Fruit fly (Drosophila melanogaster) whole organism, adult: ENCODE data around the gene CG42821.

Experiments
- CG11617 ChIP-seq: fragments of 200-800 bp; sonication (Bioruptor generic); optimal IDR thresholded peaks from 2 replicates; lab custom pipeline; 2017; ENCODE audit warnings: mild to moderate bottlenecking, missing biosample characterization, missing genetic modification reagents, missing genetic modification characterization
- CG12768 ChIP-seq: fragments of 200-800 bp; sonication (Bioruptor generic); optimal IDR thresholded peaks from 2 replicates; lab custom pipeline; 2017; ENCODE audit warnings: missing biosample characterization, missing genetic modification characterization, mild to moderate bottlenecking, moderate library complexity, missing genetic modification reagents
- CG14711 ChIP-seq: fragments of 200-800 bp; sonication (Bioruptor generic); optimal IDR thresholded peaks from 2 replicates; lab custom pipeline; 2018; ENCODE audit warnings: missing biosample characterization, mild to moderate bottlenecking, missing genetic modification characterization, moderate library complexity
- CG1620 ChIP-seq: fragments of 200-800 bp; sonication (Bioruptor generic); optimal IDR thresholded peaks from 2 replicates; lab custom pipeline; 2016; ENCODE audit warnings: missing biosample characterization, missing genetic modification characterization
- CG33017 ChIP-seq: fragments of 200-800 bp; sonication (Bioruptor generic); optimal IDR thresholded peaks from 2 replicates; lab custom pipeline; 2018; ENCODE audit warnings: missing biosample characterization, mild to moderate bottlenecking, missing genetic modification characterization, moderate library complexity
- CG5204 ChIP-seq: fragments of 200-800 bp; sonication (Bioruptor generic); optimal IDR thresholded peaks from 2 replicates; lab custom pipeline; 2016; ENCODE audit warnings: missing biosample characterization, missing genetic modification characterization
- CG7045 ChIP-seq: fragments of 200-800 bp; sonication (Bioruptor generic); optimal IDR thresholded peaks from 2 replicates; lab custom pipeline; 2017; ENCODE audit warnings: missing biosample characterization, mild to moderate bottlenecking, missing genetic modification characterization
- CG7101 ChIP-seq: fragments of 200-800 bp; sonication (Bioruptor generic); optimal IDR thresholded peaks from 2 replicates; lab custom pipeline; 2018; ENCODE audit warnings: missing biosample characterization, mild to moderate bottlenecking, missing genetic modification characterization, moderate library complexity
- Clk ChIP-seq: fragments of 200-800 bp; sonication (Bioruptor generic); optimal IDR thresholded peaks from 2 replicates; lab custom pipeline; 2017; ENCODE audit warnings: missing biosample characterization, missing genetic modification characterization
- Crg-1 ChIP-seq: fragments of 200-800 bp; sonication (Bioruptor generic); optimal IDR thresholded peaks from 2 replicates; lab custom pipeline; 2016; ENCODE audit warnings: missing biosample characterization, missing genetic modification characterization
- Hr96 ChIP-seq: fragments of 200-800 bp; sonication (Bioruptor generic); optimal IDR thresholded peaks from 2 replicates; lab custom pipeline; 2016; ENCODE audit warnings: missing biosample characterization, missing genetic modification characterization
- Mnt ChIP-seq: fragments of 200-800 bp; sonication (Bioruptor generic); optimal IDR thresholded peaks from 2 replicates; lab custom pipeline; 2016; ENCODE audit warnings: missing biosample characterization, mild to moderate bottlenecking, missing genetic modification characterization
- bab1 ChIP-seq: fragments of 200-800 bp; sonication (Bioruptor generic); optimal IDR thresholded peaks from 3 replicates; lab custom pipeline; 2019; ENCODE audit warnings: missing biosample characterization, mild to moderate bottlenecking, missing genetic modification characterization, moderate library complexity
- cic ChIP-seq: fragments of 200-800 bp; sonication (Bioruptor generic); optimal IDR thresholded peaks from 2 replicates; lab custom pipeline; 2017; ENCODE audit warnings: missing biosample characterization, mild to moderate bottlenecking, missing genetic modification characterization, moderate library complexity
- cnc ChIP-seq, 2 experiments: fragments of >200 bp; optimal IDR thresholded peaks; 2 replicates each; lab custom pipeline; 2017
- kay ChIP-seq: fragments of 200-800 bp; sonication (Bioruptor generic); peaks from one replicate; lab custom pipeline; 2016; ENCODE audit warnings: missing biosample characterization, missing genetic modification characterization, borderline replicate concordance
- ovo ChIP-seq: fragments of 200-800 bp; sonication (Bioruptor generic); optimal IDR thresholded peaks from 2 replicates; lab custom pipeline; 2016; ENCODE audit warnings: missing biosample characterization, missing genetic modification characterization
- pad ChIP-seq: fragments of 200-800 bp; sonication (Bioruptor generic); optimal IDR thresholded peaks from 3 replicates; lab custom pipeline; 2017; ENCODE audit warnings: missing biosample characterization, missing genetic modification characterization, mild to moderate bottlenecking, moderate library complexity, missing genetic modification reagents
- tj ChIP-seq: fragments of 200-800 bp; sonication (Bioruptor generic); optimal IDR thresholded peaks from 3 replicates; lab custom pipeline; 2017; ENCODE audit warnings: missing biosample characterization, mild to moderate bottlenecking, missing genetic modification characterization, moderate library complexity
- toe ChIP-seq: fragments of 200-800 bp; sonication (Bioruptor generic); optimal IDR thresholded peaks from 2 replicates; lab custom pipeline; 2016; ENCODE audit warnings: missing biosample characterization, missing genetic modification characterization

CG42821 gene

DNA sequence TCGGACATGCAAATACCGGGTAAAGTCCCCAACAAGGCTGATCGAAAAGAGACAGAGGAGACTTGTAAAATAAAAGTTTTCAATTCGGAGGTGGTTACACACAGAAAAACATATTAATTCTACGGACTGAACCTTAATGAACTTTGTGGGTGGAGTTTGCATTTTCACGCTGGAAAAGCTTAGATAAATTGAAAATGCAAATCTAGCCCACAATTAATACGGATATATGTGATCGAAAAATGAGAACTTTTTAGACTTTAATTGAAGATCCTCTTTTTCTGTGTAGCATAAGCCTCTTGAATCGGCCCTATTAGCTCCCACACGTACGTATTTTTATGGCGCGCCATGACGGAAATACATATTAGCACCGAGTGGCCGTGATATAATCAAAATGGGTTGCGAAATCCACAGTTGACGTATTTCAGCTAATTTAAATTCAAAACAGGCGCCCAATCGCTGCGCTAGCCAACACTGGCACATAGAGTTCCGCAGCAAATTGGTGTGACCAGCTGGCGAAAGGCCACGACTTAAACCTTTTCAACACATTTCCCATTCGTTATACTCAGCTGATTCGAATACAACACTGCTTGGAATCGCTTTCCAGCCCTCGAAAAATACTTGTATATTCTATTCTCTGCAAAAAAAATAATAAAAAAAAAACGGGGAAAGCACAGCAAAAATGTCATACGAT lies 27.4 kb upstream of the CG42821 start:
- TF ChIP-seq CG5204 (peak; percentile 68), Hr96 (GFP tag; lab: Kevin White, UChicago) (peak; percentile 74), CG33017 (tag; lab: Kevin White, UChicago) (peak; percentile 55), CG7045 (GFP tag; lab: Kevin White, UChicago) (peak; percentile 65), bab1 (GFP tag; lab: Kevin White, UChicago) (peak; percentile 83), CG12768 (peak; percentile 23), cic (peak; percentile 56), tj (GFP tag; lab: Kevin White, UChicago) (peak; percentile 68), CG14711 (peak; percentile 74), CG1620 (GFP tag; lab: Kevin White, UChicago) (peak; percentile 84), CG7101 (tag; lab: Kevin White, UChicago) (peak; percentile 73), Clk (GFP tag; lab: Kevin White, UChicago) (no peak), pad (peak; percentile 60), CG11617 (GFP tag; lab: Kevin White, UChicago) (no peak), ovo (GFP tag; lab: Kevin White, UChicago) (peak; percentile 59), Crg-1 (peak; percentile 78), Mnt (peak; percentile 70), kay (GFP tag; lab: Kevin White, UChicago) (no peak), cnc (optimal IDR thresholded peaks at IDR 0.05; lab: Kevin White, UChicago) (no peak), toe (GFP tag; lab: Kevin White, UChicago) (peak; percentile 75)

DNA sequence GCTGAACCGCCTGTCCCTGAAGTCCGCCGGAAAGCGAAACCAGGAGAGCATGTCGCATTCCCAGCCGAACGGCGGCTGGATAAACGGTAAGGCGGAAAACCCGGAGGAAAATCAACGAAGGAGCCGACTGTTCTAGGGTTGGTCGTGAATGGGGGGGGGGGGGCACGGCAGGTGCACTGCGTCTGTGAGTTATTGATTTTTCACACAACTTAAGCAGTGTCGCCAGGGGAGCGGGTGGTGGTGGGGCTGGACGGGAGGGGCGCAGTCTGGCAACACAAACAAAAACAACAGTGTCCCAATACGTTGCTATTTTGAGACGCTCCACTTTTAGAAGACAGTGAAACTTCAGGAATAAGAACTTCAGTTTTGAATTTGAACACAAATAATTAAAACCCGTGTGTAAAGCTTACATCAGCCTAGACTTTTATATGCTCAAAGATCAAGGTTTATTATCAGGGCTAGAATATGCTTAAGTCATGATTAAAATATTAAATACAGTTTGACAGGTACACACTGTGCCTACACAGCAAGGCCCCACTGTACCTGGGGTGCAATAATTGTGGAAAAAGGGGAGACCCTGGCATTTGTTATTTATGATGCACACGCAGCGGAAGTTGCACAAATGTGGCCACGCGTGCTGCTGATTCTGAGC lies 26.6 kb upstream of the CG42821 start:
- no peak for TF ChIP-seq Crg-1
- TF ChIP-seq CG5204 = peak; percentile 36
- no peak for TF ChIP-seq ovo (GFP tag; lab: Kevin White, UChicago)
- peak; percentile 19 for TF ChIP-seq CG7045 (GFP tag; lab: Kevin White, UChicago)
- TF ChIP-seq CG14711 = peak; percentile 63
- peak; percentile 3 for TF ChIP-seq pad
- peak; percentile 54 for TF ChIP-seq toe (GFP tag; lab: Kevin White, UChicago)
- no peak for TF ChIP-seq CG11617 (GFP tag; lab: Kevin White, UChicago)
- TF ChIP-seq CG12768 = peak; percentile 60
- peak; percentile 55 for TF ChIP-seq CG33017 (tag; lab: Kevin White, UChicago)
- no peak for TF ChIP-seq Mnt
- peak; percentile 54 for TF ChIP-seq bab1 (GFP tag; lab: Kevin White, UChicago)
- TF ChIP-seq tj (GFP tag; lab: Kevin White, UChicago) = no peak
- TF ChIP-seq CG7101 (tag; lab: Kevin White, UChicago) = peak; percentile 60
- no peak for TF ChIP-seq cic
- no peak for TF ChIP-seq CG1620 (GFP tag; lab: Kevin White, UChicago)
- peak; percentile 12 for TF ChIP-seq kay (GFP tag; lab: Kevin White, UChicago)
- no peak for TF ChIP-seq cnc (optimal IDR thresholded peaks at IDR 0.05; lab: Kevin White, UChicago)
- TF ChIP-seq Hr96 (GFP tag; lab: Kevin White, UChicago) = peak; percentile 32
- peak; percentile 55 for TF ChIP-seq Clk (GFP tag; lab: Kevin White, UChicago)

DNA sequence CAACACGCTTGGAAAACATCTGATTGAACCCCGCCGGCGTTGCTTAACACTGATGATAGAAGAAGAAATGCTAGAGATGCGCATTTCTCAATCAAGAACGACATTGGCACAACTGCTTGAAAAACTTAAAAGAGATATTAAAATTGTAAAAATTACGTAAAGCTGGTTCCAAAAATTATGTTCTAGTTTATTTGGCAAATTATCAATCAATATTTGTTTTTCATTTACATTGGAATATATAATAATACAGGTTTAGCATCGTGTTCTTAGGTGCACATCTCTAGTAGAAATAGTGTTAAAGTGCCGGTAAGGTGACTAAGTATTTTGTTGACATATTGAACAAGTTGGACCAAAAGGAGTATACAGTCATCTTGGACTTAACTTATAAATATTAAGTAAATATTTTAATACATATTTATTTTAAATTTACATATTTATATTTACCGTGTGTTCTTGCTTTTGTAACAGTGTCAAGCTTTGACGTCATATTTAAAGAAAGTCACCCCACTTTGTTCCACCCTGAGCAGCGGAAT lies 21.5 kb upstream of the CG42821 start, which contains the start of the genes Brf and sds22:
Brf (minus strand) TSS at position 25 of the 533 bp plus-strand sequence.
sds22 (plus strand) TSS at position 282 of the 533 bp plus-strand sequence.
- TF ChIP-seq Clk (GFP tag; lab: Kevin White, UChicago) = peak; percentile 86
- TF ChIP-seq CG1620 (GFP tag; lab: Kevin White, UChicago) = peak; percentile 98
- TF ChIP-seq kay (GFP tag; lab: Kevin White, UChicago) = peak; percentile 99
- TF ChIP-seq toe (GFP tag; lab: Kevin White, UChicago) = peak; percentile 98
- peak; percentile 92 for TF ChIP-seq CG33017 (tag; lab: Kevin White, UChicago)
- TF ChIP-seq CG7045 (GFP tag; lab: Kevin White, UChicago) = peak; percentile 95
- TF ChIP-seq CG11617 (GFP tag; lab: Kevin White, UChicago) = peak; percentile 96
- peak; percentile 96 for TF ChIP-seq Crg-1
- TF ChIP-seq bab1 (GFP tag; lab: Kevin White, UChicago) = peak; percentile 95
- peak; percentile 96 for TF ChIP-seq CG12768
- TF ChIP-seq Mnt = peak; percentile 91
- TF ChIP-seq tj (GFP tag; lab: Kevin White, UChicago) = peak; percentile 85
- peak; percentile 95 for TF ChIP-seq ovo (GFP tag; lab: Kevin White, UChicago)
- TF ChIP-seq pad = peak; percentile 88
- TF ChIP-seq CG7101 (tag; lab: Kevin White, UChicago) = peak; percentile 97
- TF ChIP-seq cic = peak; percentile 26
- TF ChIP-seq Hr96 (GFP tag; lab: Kevin White, UChicago) = peak; percentile 93
- peak; percentile 91 for TF ChIP-seq CG14711
- TF ChIP-seq CG5204 = peak; percentile 97
- TF ChIP-seq cnc (optimal IDR thresholded peaks at IDR 0.05; lab: Kevin White, UChicago) = no peak

DNA sequence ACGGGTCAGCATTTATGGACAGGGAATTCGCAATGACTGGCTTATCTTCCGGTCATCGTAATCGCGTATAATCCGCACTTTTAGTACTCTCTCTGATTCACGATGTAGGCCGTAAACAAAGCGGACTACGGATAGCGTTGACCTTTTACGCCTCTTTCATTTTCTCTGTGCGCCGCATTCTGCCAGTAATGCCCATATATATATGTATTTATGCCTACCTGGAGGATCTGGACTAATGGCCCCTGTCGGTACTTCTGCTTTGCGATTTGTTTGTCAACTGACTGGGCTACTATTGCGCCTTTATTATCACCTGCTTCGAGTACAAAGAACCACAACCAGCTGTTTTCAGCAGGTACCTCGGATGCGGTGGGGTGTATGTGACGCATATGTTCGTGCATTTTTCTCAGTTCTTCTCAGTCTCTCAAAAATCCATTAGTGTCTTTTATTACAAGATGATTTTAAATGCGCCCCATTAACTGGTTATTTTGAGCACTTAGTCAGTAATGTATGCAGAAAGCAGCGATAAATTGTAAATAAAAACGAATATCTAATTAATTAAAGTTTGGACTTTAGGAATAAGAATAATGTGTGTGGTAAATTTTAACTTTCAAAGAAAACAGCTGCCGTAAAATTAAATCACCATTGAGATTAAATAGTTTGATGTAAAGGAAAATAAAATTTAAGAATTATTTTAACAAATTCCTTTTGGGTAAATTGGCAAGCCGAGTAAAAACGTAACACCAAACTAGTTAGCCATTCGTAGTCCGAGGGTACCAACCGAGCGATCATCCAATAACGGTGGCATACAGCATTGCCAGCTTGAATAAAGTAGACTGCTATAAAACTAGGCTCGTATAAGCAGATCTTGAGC lies 18.3 kb upstream of the CG42821 start, which contains the start of gene CREG:
CREG (minus strand) TSS at position 323 of the 871 bp plus-strand sequence.
- peak; percentile 50 for TF ChIP-seq CG5204
- TF ChIP-seq bab1 (GFP tag; lab: Kevin White, UChicago) = no peak
- no peak for TF ChIP-seq ovo (GFP tag; lab: Kevin White, UChicago)
- TF ChIP-seq Clk (GFP tag; lab: Kevin White, UChicago) = no peak
- peak; percentile 24 for TF ChIP-seq CG7045 (GFP tag; lab: Kevin White, UChicago)
- peak; percentile 26 for TF ChIP-seq pad
- TF ChIP-seq CG7101 (tag; lab: Kevin White, UChicago) = peak; percentile 1
- TF ChIP-seq CG1620 (GFP tag; lab: Kevin White, UChicago) = no peak
- peak; percentile 71 for TF ChIP-seq CG11617 (GFP tag; lab: Kevin White, UChicago)
- no peak for TF ChIP-seq toe (GFP tag; lab: Kevin White, UChicago)
- peak; percentile 83 for TF ChIP-seq kay (GFP tag; lab: Kevin White, UChicago)
- peak; percentile 58 for TF ChIP-seq Hr96 (GFP tag; lab: Kevin White, UChicago)
- peak; percentile 59 for TF ChIP-seq CG12768
- peak; percentile 2 for TF ChIP-seq Crg-1
- peak; percentile 22 for TF ChIP-seq cic
- peak; percentile 20 for TF ChIP-seq CG14711
- peak; percentile 24 for TF ChIP-seq tj (GFP tag; lab: Kevin White, UChicago)
- TF ChIP-seq Mnt = peak; percentile 25
- no peak for TF ChIP-seq CG33017 (tag; lab: Kevin White, UChicago)
- peak; percentile 12 to 21 for TF ChIP-seq cnc (optimal IDR thresholded peaks at IDR 0.05; lab: Kevin White, UChicago)
